Worm (Caenorhabditis elegans) whole organism, dauer: ENCODE data around the gene T08G3.6.

Experiments
- unc-62 ChIP-seq: sonication (generic microtip); optimal IDR thresholded peaks from 2 replicates; lab custom pipeline; 2017; ENCODE audit warnings: missing biosample characterization, missing genetic modification reagents, missing genetic modification characterization

T08G3.6 gene

DNA sequence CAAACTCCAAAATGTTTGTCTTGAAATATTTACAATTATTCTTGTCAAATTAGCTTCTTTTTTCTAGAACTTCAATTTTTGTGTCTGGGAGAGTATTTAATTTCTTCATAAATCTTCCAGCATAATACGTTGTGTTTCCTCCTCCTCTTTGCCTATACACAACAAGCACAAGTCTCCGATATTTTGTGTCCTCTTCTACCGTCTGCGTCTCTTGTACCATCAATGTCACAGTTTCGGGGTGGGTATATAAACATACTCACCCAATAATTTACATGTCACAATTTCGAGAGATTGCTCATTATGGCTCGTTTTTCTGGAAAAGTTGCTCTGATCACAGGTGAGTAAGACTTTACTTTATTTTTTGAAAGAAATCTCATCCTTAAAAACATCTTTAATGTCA, 8.2 kb upstream of the T08G3.6 start, which contains the start of gene F26D2.15:
Gene F26D2.15, plus strand, starts transcription at position 301 of the 400 bp plus-strand sequence.
- TF ChIP-seq unc-62 (GFP tag; lab: Kevin White, UChicago) = no peak

DNA sequence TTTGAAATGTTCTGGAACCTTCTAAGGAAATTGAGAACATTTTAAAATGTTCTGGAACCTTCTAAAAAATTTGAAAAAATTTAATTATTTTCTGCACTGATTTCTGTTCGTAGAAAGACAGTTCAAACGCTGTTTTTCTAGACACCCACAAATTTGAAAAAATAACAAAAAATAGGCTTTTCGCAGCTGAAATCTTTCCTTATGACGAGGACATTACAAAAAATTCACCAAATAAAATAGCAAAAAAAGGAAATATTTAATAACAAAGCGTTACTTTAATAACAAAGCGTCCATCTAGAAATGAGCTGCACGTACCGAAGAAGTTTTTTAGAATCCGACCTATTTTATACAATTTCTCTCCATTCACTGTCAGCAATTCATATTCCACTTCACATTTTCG, 2.1 kb upstream of the T08G3.6 start, which contains the start of gene srh-141:
Gene srh-141, plus strand, starts transcription at position 301 of the 400 bp plus-strand sequence.
- TF ChIP-seq unc-62 (GFP tag; lab: Kevin White, UChicago) = no peak

ce11 chrV:16446191-16446590, 415 bp downstream of the T08G3.6 start:
- no peak for TF ChIP-seq unc-62 (GFP tag; lab: Kevin White, UChicago)

DNA sequence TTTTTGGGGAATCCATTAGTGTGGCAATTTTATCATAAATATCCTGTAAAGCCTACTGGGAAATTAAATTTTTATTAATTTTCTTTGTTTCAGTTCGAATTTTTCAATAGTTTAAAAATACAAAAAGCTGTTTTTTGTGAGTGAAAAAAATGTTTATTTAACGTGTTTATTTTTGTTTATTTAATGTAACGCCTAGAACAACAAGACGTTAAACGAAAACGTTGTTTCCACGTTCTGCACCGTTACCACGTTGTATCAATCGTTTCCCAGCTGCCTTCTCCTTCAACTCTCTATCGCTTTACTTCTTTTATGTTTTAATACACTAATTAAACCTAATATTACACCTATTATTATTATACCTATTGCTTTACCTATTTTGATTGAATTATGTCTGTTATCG, 2.0 kb downstream of the T08G3.6 start, which contains the start of gene T08G3.13:
Gene T08G3.13, plus strand, starts transcription at position 301 of the 400 bp plus-strand sequence.
- TF ChIP-seq unc-62 (GFP tag; lab: Kevin White, UChicago) = no peak

DNA sequence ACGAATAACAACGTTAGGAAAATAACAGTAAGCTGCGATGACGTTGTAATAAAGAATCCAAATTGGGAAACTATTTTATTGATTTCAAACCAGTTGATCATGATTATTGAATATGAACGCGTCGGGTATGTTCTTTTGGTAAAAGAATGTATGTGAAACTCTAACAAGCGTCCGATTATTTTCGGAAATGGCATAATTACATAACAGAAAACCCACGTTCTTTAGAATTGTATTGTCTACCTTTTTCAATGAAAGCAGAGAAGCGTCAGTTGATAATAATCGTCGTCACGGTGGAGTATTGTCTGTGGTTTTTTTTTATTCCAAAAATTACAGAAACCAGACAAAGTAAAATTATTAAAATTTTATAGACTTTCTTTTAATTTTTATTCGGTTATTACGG, 9.3 kb downstream of the T08G3.6 start, which contains the start of gene str-14:
Gene str-14, minus strand, starts transcription at position 101 of the 400 bp plus-strand sequence.
- TF ChIP-seq unc-62 (GFP tag; lab: Kevin White, UChicago) = no peak

DNA sequence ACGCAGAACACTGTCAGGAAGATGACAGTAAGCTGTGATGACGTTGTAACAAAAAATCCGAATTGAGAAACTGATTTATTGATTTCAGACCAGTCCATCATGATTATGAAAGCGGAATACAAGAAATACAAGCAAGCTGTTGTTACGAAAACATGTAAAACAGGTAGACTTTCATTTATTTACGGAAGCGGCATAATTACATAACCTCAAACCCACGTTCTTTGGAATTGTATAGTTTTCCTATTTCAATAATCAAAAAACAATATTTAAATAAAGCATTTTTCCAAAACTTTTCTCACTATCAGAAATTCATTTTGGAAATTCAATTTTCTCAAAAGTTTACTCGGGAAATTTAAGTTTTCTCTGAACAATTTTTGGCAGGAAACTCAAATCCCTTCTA, 12.9 kb downstream of the T08G3.6 start, which contains the start of gene str-15:
Gene str-15, minus strand, starts transcription at position 101 of the 400 bp plus-strand sequence.
- TF ChIP-seq unc-62 (GFP tag; lab: Kevin White, UChicago) = no peak

- no peak for TF ChIP-seq unc-62 (GFP tag; lab: Kevin White, UChicago)
Observed at ce11 chrV:16459377-16459776, 13.6 kb downstream of the T08G3.6 start.

DNA sequence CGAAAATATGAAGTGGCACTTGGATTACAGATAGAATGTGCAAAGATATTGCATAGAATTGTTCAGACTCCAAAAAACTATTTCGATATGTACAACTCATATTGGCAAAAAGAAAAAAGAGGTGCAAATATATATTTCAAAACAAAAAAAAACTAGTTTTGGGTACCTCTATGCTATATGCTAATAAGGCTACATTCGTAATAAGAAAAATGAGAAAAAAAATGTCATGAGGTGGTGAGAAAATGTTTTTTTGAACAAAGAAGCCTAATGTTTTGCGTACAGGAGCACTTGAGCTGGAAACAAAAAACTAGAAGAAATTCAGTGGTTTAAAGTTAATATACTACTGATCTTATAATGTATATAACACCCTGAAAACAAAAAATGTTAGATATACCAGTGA, 15.1 kb downstream of the T08G3.6 start, which contains the start of gene srh-142:
Gene srh-142, minus strand, starts transcription at position 101 of the 400 bp plus-strand sequence.
- no peak for TF ChIP-seq unc-62 (GFP tag; lab: Kevin White, UChicago)

DNA sequence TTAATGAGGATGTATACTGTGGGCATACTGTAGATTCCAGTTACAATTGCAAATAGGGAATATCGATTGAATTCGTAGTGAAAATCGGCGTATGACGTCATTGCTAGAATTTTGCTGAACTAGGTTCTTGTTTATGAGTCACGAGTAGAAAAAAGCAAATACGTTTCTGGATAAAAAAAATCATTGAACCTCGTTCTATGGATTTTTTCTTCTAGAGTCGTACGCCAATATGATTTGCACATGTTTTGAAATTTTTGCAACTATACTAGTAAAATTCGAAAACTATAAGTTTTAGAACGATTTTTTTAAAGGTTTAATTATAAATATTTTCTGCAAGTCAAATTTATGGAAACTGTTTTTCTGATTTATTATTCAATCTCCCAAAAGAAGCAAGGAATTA, 22.1 kb downstream of the T08G3.6 start, which contains the start of gene sru-44:
Gene sru-44, minus strand, starts transcription at position 101 of the 400 bp plus-strand sequence.
- TF ChIP-seq unc-62 (GFP tag; lab: Kevin White, UChicago) = no peak

- no peak for TF ChIP-seq unc-62 (GFP tag; lab: Kevin White, UChicago)
Observed at ce11 chrV:16470916-16471315, 25.1 kb downstream of the T08G3.6 start, which contains the start of gene srh-138. TSS of gene srh-138 (minus strand) at chrV:16471016.

- TF ChIP-seq unc-62 (GFP tag; lab: Kevin White, UChicago) = no peak
Observed at ce11 chrV:16471995-16472563, 26.3 kb downstream of the T08G3.6 start, which contains the start of gene srw-35. TSS of gene srw-35 (plus strand) at chrV:16472513.

- no peak for TF ChIP-seq unc-62 (GFP tag; lab: Kevin White, UChicago)
Observed at ce11 chrV:16479275-16479674, 33.5 kb downstream of the T08G3.6 start, which contains the start of gene T08G3.11. TSS of gene T08G3.11 (minus strand) at chrV:16479375.

ce11 chrV:16480919-16481630, 35.3 kb downstream of the T08G3.6 start, which contains the start of the genes F57E7.4 and spig-6:
TSS of gene F57E7.4 (minus strand) at chrV:16481019.
TSS of gene spig-6 (plus strand) at chrV:16481580.
- no peak for TF ChIP-seq unc-62 (GFP tag; lab: Kevin White, UChicago)

- TF ChIP-seq unc-62 (GFP tag; lab: Kevin White, UChicago) = no peak
Observed at ce11 chrV:16483044-16483443, 37.3 kb downstream of the T08G3.6 start, which contains the start of gene F57E7.2. TSS of gene F57E7.2 (minus strand) at chrV:16483144.

DNA sequence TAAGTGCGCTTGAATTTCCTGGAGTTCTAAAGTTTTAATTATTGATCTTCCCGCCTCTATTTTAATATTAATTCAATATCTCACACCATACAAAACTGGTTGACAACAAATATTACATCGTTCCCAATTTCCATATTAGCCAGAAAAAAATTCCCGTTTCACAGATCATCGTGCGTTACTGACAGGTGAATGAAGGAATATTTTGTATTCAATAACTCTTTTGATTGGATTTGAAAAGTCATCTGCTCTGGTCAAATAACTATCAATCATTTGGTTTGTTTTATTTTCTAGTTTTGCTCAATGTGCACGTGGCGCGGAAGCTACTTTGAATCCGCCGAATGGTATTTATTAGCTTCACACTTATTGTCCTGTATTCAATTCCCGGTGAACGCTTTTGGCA, 37.9 kb downstream of the T08G3.6 start, which contains the start of gene srh-139:
Gene srh-139, plus strand, starts transcription at position 301 of the 400 bp plus-strand sequence.
- no peak for TF ChIP-seq unc-62 (GFP tag; lab: Kevin White, UChicago)

ce11 chrV:16487474-16487873, 41.7 kb downstream of the T08G3.6 start, which contains the start of gene Y32B12A.5:
TSS of gene Y32B12A.5 (minus strand) at chrV:16487574.
- TF ChIP-seq unc-62 (GFP tag; lab: Kevin White, UChicago) = no peak
